Worm (Caenorhabditis elegans): ENCODE measurements around the gene tnc-2.

DNA sequence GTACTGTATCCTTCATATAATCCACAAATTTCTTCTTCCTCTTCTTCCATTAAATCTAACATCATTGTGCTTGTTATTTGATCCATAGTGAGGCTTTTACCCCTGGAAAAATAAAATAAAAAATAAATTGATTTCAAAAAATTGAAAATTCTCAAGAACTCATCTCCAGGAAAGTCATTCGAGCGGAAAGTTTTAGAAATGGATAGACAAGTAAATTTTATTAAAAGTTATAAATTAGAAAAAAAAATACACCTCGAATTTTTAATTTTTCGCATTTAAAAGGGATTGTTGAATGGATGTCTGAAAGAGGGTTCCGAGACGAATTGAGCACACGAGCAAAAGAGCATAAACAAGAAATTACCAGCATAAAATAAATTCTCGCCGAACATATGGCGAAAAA is 44.7 kb upstream of the tnc-2 start, which contains the start of gene frpr-21:
- TF ChIP-seq F13H6.1 (tag; optimal IDR thresholded peaks at IDR 0.05) (no peak), fkh-10 (GFP tag; optimal IDR thresholded peaks at IDR 0.05) (no peak), ama-1 (optimal IDR thresholded peaks at IDR 0.05) (no peak), rnt-1 (tag; optimal IDR thresholded peaks at IDR 0.05) (no peak), sox-4 (tag; optimal IDR thresholded peaks at IDR 0.05) (no peak), tbx-2 (tag; optimal IDR thresholded peaks at IDR 0.05) (no peak)

Measured in whole organism, late embryonic.